Worm (Caenorhabditis elegans) whole organism, early embryonic: ENCODE data around the gene lron-13.

ENCODE experiments used
- B0310.2 ChIP-seq: sonication (generic microtip); optimal IDR thresholded peaks from 2 replicates; lab custom pipeline; 2016; ENCODE audit warnings: mild to moderate bottlenecking, missing genetic modification characterization, missing compliant biosample characterization
- F13C5.2 ChIP-seq: sonication (generic microtip); optimal IDR thresholded peaks from 2 replicates; lab custom pipeline; 2017; ENCODE audit warnings: mild to moderate bottlenecking, missing genetic modification characterization, inconsistent platforms, missing compliant biosample characterization
- aly-1 ChIP-seq: sonication (generic microtip); optimal IDR thresholded peaks from 2 replicates; lab custom pipeline; 2016; ENCODE audit warnings: missing genetic modification characterization, missing compliant biosample characterization
- ama-1 ChIP-seq: fragments of 150-350 bp; optimal IDR thresholded peaks from 2 replicates; lab custom pipeline; 2014
- ceh-13 ChIP-seq: fragments of 200-800 bp; sonication (Bioruptor generic); optimal IDR thresholded peaks from 2 replicates; lab custom pipeline; 2018; ENCODE audit warnings: mild to moderate bottlenecking, missing genetic modification characterization, missing compliant biosample characterization
- ceh-36 ChIP-seq: sonication (generic microtip); optimal IDR thresholded peaks from 2 replicates; lab custom pipeline; 2016; ENCODE audit warnings: missing genetic modification characterization, inconsistent platforms, missing compliant biosample characterization
- ets-7 ChIP-seq: sonication (generic microtip); optimal IDR thresholded peaks from 2 replicates; lab custom pipeline; 2016; ENCODE audit warnings: missing genotype, missing genetic modification characterization, missing compliant biosample characterization
- flt-1 ChIP-seq: fragments of 200-800 bp; sonication (Bioruptor generic); IDR thresholded peaks from 2 replicates; pipeline ENCODE4 v1.3.6; 2022; ENCODE audit warnings: missing genetic modification characterization, missing compliant biosample characterization
- hmbx-1 ChIP-seq: sonication (generic microtip); optimal IDR thresholded peaks from 2 replicates; lab custom pipeline; 2016; ENCODE audit warnings: mild to moderate bottlenecking, missing genetic modification characterization, missing compliant biosample characterization
- hmg-4 ChIP-seq: fragments of 200-800 bp; sonication (Bioruptor generic); optimal IDR thresholded peaks from 2 replicates; lab custom pipeline; 2018; ENCODE audit warnings: mild to moderate bottlenecking, missing genetic modification characterization, missing compliant biosample characterization
- hnd-1 ChIP-seq: sonication (generic microtip); optimal IDR thresholded peaks from 2 replicates; lab custom pipeline; 2016; ENCODE audit warnings: missing genetic modification characterization, missing compliant biosample characterization
- pes-1 ChIP-seq: fragments of 200-800 bp; sonication (Bioruptor generic); IDR thresholded peaks from 2 replicates; pipeline ENCODE4 v1.3.6; 2022; ENCODE audit warnings: missing genetic modification reagents, missing genetic modification characterization, missing compliant biosample characterization
- scrt-1 ChIP-seq: fragments of 200-800 bp; sonication (Bioruptor generic); IDR thresholded peaks from 2 replicates; pipeline ENCODE4 v1.3.6; 2022; ENCODE audit warnings: missing genetic modification characterization, missing compliant biosample characterization
- sea-1 ChIP-seq: fragments of 200-800 bp; sonication (Bioruptor generic); conservative IDR thresholded peaks from 2 replicates; pipeline ENCODE4 v1.3.6; 2022; ENCODE audit warnings: missing genetic modification characterization, missing compliant biosample characterization
- tbx-11 ChIP-seq: fragments of 200-800 bp; sonication (Bioruptor generic); IDR thresholded peaks from 2 replicates; pipeline ENCODE4 v1.3.6; 2022; ENCODE audit warnings: missing genetic modification characterization, missing compliant biosample characterization
- tbx-37 ChIP-seq: fragments of 200-800 bp; sonication (Bioruptor generic); conservative IDR thresholded peaks from 2 replicates; pipeline ENCODE4 v1.3.6; 2022; ENCODE audit warnings: missing genetic modification reagents, missing genetic modification characterization, missing compliant biosample characterization
- tra-4 ChIP-seq: sonication (generic microtip); optimal IDR thresholded peaks from 2 replicates; lab custom pipeline; 2017; ENCODE audit warnings: missing genetic modification characterization, missing compliant biosample characterization

Gene lron-13

DNA sequence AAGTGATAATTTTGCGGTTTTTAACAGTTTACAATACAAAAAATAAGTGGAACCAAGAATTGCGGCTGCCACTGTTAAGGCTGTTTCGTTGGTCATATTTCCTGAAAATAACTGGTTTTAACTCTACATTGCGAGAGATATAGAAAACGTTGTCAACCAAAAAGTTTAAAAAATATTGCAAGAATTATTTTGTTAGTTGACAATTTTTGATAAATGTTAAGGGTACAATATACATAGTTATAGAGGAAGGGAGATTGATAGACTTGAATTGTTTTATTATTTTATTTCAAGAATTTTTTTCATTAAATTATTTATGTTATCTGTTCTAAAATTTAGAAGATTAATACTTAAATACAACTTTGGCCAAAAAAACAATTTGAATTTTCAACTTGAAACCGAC is 16.2 kb downstream of the lron-13 start, which contains the start of gene acs-5:
TSS of gene acs-5 (minus strand) at position 101 of the 400 bp plus-strand sequence.
- TF ChIP-seq ceh-36 (tag; lab: Kevin White, UChicago) = no peak
- no peak for TF ChIP-seq tbx-37 (GFP tag; lab: Robert Waterston, UW)
- no peak for TF ChIP-seq flt-1 (GFP tag; lab: Robert Waterston, UW)
- no peak for TF ChIP-seq hmg-4 (GFP tag; lab: Kevin White, UChicago)
- TF ChIP-seq hnd-1 (tag; lab: Kevin White, UChicago) = no peak
- TF ChIP-seq ceh-13 (GFP tag; lab: Kevin White, UChicago) = no peak
- no peak for TF ChIP-seq B0310.2

ce11 chrIII:13544593-13544992 is 17.4 kb downstream of the lron-13 start:
- no peak for TF ChIP-seq flt-1 (GFP tag; lab: Robert Waterston, UW)
- TF ChIP-seq hnd-1 (tag; lab: Kevin White, UChicago) = no peak
- TF ChIP-seq aly-1 (tag; lab: Kevin White, UChicago) = no peak
- TF ChIP-seq ets-7 (tag; lab: Kevin White, UChicago) = no peak
- TF ChIP-seq tra-4 (tag; lab: Kevin White, UChicago) = no peak
- no peak for TF ChIP-seq scrt-1 (GFP tag; lab: Robert Waterston, UW)
- no peak for TF ChIP-seq tbx-37 (GFP tag; lab: Robert Waterston, UW)
- no peak for TF ChIP-seq ceh-13 (GFP tag; lab: Kevin White, UChicago)

DNA sequence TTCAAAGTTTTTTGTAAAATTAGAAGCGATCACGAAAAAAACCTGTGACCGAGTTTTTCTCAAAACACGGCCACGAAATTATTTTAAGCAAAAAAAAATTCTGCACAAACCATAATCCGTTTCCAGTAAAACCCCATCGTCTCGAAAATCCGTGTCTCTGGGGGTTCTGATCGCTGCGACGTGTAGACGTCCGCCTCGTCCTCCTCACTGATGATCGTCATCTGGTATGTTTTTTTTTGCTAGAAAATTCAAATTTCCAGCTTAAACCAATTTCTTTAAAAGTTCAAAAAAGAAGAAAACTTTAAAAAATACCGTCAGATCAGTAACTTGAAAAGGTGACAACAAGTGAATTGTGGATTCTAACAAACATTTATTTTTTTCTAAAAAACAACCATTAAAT is 19.3 kb downstream of the lron-13 start, which contains the start of gene Y76A2B.4:
TSS of gene Y76A2B.4 (minus strand) at position 241 of the 400 bp plus-strand sequence.
- TF ChIP-seq pes-1 (GFP tag; lab: Robert Waterston, UW) (no peak), ets-7 (tag; lab: Kevin White, UChicago) (no peak), hnd-1 (tag; lab: Kevin White, UChicago) (no peak), sea-1 (no peak), hmg-4 (GFP tag; lab: Kevin White, UChicago) (no peak), B0310.2 (no peak), tra-4 (tag; lab: Kevin White, UChicago) (no peak), scrt-1 (GFP tag; lab: Robert Waterston, UW) (no peak), aly-1 (tag; lab: Kevin White, UChicago) (no peak), tbx-11 (GFP tag; lab: Robert Waterston, UW) (no peak), ama-1 (lab: Kevin White, UChicago) (no peak), ceh-36 (tag; lab: Kevin White, UChicago) (no peak), F13C5.2 (tag; lab: Kevin White, UChicago) (no peak), ceh-13 (GFP tag; lab: Kevin White, UChicago) (no peak), hmbx-1 (tag; lab: Kevin White, UChicago) (no peak), tbx-37 (GFP tag; lab: Robert Waterston, UW) (no peak), flt-1 (GFP tag; lab: Robert Waterston, UW) (no peak)

DNA sequence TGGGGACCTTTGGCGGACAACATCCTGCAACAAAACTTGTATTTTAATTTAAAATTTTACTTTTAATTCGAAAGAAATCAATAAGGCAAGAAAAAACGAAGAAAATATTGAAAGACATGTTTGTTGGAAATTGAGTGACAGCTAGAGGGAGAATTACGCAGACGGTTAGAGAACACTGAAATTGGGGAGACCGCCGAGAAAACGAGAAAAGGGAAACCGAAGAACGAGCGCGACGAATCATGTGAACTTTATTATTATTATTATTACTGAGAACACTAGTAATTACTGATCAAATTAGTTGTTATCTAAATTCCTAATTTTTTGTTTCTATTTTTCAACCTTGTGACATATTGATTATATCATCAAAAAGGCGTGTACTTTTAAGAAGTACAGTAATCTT is 21.7 kb downstream of the lron-13 start, which contains the start of gene mmad-1:
TSS of gene mmad-1 (minus strand) at position 24 of the 400 bp plus-strand sequence.
- no peak for TF ChIP-seq ceh-36 (tag; lab: Kevin White, UChicago)
- no peak for TF ChIP-seq B0310.2
- no peak for TF ChIP-seq flt-1 (GFP tag; lab: Robert Waterston, UW)

DNA sequence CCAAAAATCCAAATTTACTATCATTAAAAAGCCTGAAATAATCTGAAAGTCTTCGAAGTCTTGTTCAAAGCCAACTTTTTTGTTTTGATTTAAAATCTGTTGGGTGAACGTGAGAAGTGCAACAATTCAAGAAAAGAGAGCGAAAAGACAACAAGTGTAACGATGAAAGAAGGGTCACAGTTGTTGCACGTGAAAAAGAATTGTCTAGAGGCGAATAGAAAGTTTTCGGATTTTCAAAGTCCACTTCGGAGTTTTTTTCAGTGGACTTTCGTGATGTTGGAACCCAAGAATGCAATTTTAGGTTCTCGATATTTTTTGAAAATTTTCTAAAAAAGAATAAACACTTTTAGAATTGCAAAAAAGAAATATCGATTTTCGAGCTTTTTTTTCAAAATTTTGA is 22.7 kb downstream of the lron-13 start:
- no peak for TF ChIP-seq ets-7 (tag; lab: Kevin White, UChicago)
- no peak for TF ChIP-seq B0310.2
- TF ChIP-seq ama-1 (lab: Kevin White, UChicago) = no peak
- no peak for TF ChIP-seq F13C5.2 (tag; lab: Kevin White, UChicago)
- no peak for TF ChIP-seq tra-4 (tag; lab: Kevin White, UChicago)
- no peak for TF ChIP-seq sea-1
- no peak for TF ChIP-seq hmg-4 (GFP tag; lab: Kevin White, UChicago)
- no peak for TF ChIP-seq hmbx-1 (tag; lab: Kevin White, UChicago)
- no peak for TF ChIP-seq flt-1 (GFP tag; lab: Robert Waterston, UW)
- TF ChIP-seq pes-1 (GFP tag; lab: Robert Waterston, UW) = no peak
- TF ChIP-seq ceh-13 (GFP tag; lab: Kevin White, UChicago) = no peak
- TF ChIP-seq ceh-36 (tag; lab: Kevin White, UChicago) = no peak
- TF ChIP-seq aly-1 (tag; lab: Kevin White, UChicago) = no peak
- no peak for TF ChIP-seq scrt-1 (GFP tag; lab: Robert Waterston, UW)
- no peak for TF ChIP-seq hnd-1 (tag; lab: Kevin White, UChicago)
- TF ChIP-seq tbx-37 (GFP tag; lab: Robert Waterston, UW) = no peak

- TF ChIP-seq tra-4 (tag; lab: Kevin White, UChicago) (no peak), hmg-4 (GFP tag; lab: Kevin White, UChicago) (no peak), scrt-1 (GFP tag; lab: Robert Waterston, UW) (no peak), ceh-13 (GFP tag; lab: Kevin White, UChicago) (no peak), aly-1 (tag; lab: Kevin White, UChicago) (no peak), ceh-36 (tag; lab: Kevin White, UChicago) (no peak), tbx-37 (GFP tag; lab: Robert Waterston, UW) (no peak), ama-1 (lab: Kevin White, UChicago) (no peak), sea-1 (no peak), ets-7 (tag; lab: Kevin White, UChicago) (no peak), tbx-11 (GFP tag; lab: Robert Waterston, UW) (no peak), hmbx-1 (tag; lab: Kevin White, UChicago) (no peak), hnd-1 (tag; lab: Kevin White, UChicago) (no peak), F13C5.2 (tag; lab: Kevin White, UChicago) (no peak), pes-1 (GFP tag; lab: Robert Waterston, UW) (no peak)
These were observed 28.0 kb downstream of the lron-13 start, which contains the start of gene scav-2 for ce11 chrIII:13555234-13555633. TSS of gene scav-2 (minus strand) at chrIII:13555334.

DNA sequence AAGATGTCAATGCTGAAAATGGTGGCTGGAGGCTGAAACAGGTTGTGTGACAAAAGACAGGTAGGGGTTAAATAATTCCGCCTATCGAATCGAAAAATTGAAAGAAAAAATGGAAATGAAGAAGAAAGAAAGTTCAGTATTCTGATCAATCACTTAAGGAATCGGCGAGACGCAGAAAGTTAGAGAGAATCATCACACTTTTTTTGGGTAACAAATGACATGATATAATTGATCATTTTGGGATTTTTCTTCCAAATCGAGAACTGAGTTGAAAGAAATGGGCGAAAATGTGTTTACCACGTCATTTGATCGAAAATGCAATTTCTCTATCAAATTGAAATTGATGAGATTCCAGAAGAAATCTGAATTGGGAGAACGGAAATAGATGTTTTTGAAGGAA is 28.8 kb downstream of the lron-13 start:
- TF ChIP-seq B0310.2 (no peak), scrt-1 (GFP tag; lab: Robert Waterston, UW) (no peak), sea-1 (no peak)
